Worm (Caenorhabditis elegans) whole organism, late embryonic: ENCODE results near the gene C14E2.3.

ENCODE experiments used
- ama-1 ChIP-seq: fragments of 150-350 bp; optimal IDR thresholded peaks from 2 replicates; lab custom pipeline; 2014
- ceh-2 ChIP-seq: sonication (generic microtip); optimal IDR thresholded peaks from 2 replicates; lab custom pipeline; 2016; ENCODE audit warnings: missing genotype, missing genetic modification characterization, missing compliant biosample characterization
- ceh-45 ChIP-seq: fragments of 200-800 bp; sonication (Bioruptor generic); IDR thresholded peaks from 2 replicates; pipeline ENCODE4 v1.3.6; 2022; ENCODE audit warnings: missing genetic modification reagents, missing genetic modification characterization, missing compliant biosample characterization
- fkh-6 ChIP-seq: sonication (generic microtip); optimal IDR thresholded peaks from 2 replicates; lab custom pipeline; 2016; ENCODE audit warnings: missing genetic modification characterization, missing compliant biosample characterization
- pat-9 ChIP-seq: fragments of 200-800 bp; sonication (Bioruptor generic); optimal IDR thresholded peaks from 2 replicates; lab custom pipeline; 2018; ENCODE audit warnings: mild to moderate bottlenecking, missing genetic modification characterization, moderate library complexity, missing compliant biosample characterization
- pha-2 ChIP-seq: sonication (generic microtip); optimal IDR thresholded peaks from 2 replicates; lab custom pipeline; 2017; ENCODE audit warnings: mild to moderate bottlenecking, missing genetic modification characterization, missing compliant biosample characterization
- pha-4 ChIP-seq: fragments of 150-350 bp; optimal IDR thresholded peaks from 2 replicates; lab custom pipeline; 2018; ENCODE audit warnings: missing biosample characterization, missing genetic modification reagents, missing genetic modification characterization

ce11 chrX:1769636-1770035 lies 41.7 kb downstream of the C14E2.3 start:
- no peak for TF ChIP-seq pha-4 (tag; lab: Kevin White, UChicago)
- no peak for TF ChIP-seq pat-9 (tag; lab: Kevin White, UChicago)
- TF ChIP-seq ceh-45 (GFP tag; lab: Robert Waterston, UW), result no peak
- TF ChIP-seq pha-2 (tag; lab: Kevin White, UChicago), result no peak
- TF ChIP-seq fkh-6 (tag; lab: Kevin White, UChicago), result no peak
- no peak for TF ChIP-seq ama-1 (lab: Kevin White, UChicago)
- TF ChIP-seq ceh-2 (tag; lab: Kevin White, UChicago), result no peak
